Worm (Caenorhabditis elegans) whole organism, L4/young adult: ENCODE results near the gene gcy-23.
A peak's percentile ranks its signal among the peaks of the same experiment; 100 is the strongest.

ENCODE experiments used
- W03F9.2 ChIP-seq: fragments of 150-350 bp; optimal IDR thresholded peaks from 2 replicates; lab custom pipeline; 2014; ENCODE audit warnings: missing biosample characterization, missing genetic modification characterization
- dao-5 ChIP-seq: sonication (generic microtip); optimal IDR thresholded peaks from 2 replicates; lab custom pipeline; 2016; ENCODE audit warnings: missing genotype, missing genetic modification characterization, moderate library complexity, missing compliant biosample characterization
- him-1 ChIP-seq: sonication (generic microtip); optimal IDR thresholded peaks from 2 replicates; lab custom pipeline; 2016; ENCODE audit warnings: missing genotype, missing genetic modification reagents, missing genetic modification characterization, missing compliant biosample characterization

The gcy-23 gene

DNA sequence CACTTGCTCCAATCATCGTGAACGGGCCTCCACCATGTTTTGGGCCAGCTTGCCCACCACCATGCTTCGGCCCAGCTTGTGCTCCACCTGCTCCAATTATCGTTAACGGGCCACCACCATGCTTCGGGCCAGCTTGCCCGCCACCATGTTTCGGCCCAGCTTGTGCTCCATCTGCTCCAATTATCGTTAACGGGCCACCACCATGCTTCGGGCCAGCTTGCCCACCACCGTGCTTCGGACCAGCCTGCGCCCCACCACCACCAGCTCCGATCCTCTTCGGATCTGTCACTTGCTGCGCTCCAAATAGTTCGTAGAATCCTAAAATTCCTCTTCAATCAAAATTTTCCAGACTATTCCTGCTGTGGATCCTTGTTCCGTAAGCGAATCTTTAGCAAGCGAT lies 10.1 kb upstream of the gcy-23 start:
- TF ChIP-seq dao-5 (tag; lab: Kevin White, UChicago) (no peak), W03F9.2 (tag; lab: Kevin White, UChicago) (no peak), him-1 (no peak)

DNA sequence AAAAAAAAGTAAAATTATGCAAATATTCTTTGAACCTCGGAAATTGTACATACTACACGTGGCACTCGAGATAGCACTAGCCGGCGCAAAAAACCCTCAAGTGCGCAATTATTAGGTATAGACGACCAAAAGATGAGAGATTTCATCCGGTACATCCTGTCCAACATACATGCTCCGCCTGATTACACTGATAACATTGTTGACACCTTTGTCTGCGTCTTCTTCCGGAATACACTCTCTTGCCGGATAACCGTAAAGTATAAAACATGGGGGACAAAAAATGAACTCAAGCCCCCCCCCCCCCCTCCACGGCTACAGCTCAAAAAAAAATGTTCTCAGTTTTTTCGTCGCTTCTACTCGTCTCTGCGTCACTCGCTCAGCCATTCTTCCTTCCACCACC lies 9.2 kb upstream of the gcy-23 start, which contains the start of gene W08E12.6:
W08E12.6 (plus strand) TSS at position 301 of the 400 bp plus-strand sequence.
- TF ChIP-seq dao-5 (tag; lab: Kevin White, UChicago) (no peak), him-1 (no peak), W03F9.2 (tag; lab: Kevin White, UChicago) (no peak)

DNA sequence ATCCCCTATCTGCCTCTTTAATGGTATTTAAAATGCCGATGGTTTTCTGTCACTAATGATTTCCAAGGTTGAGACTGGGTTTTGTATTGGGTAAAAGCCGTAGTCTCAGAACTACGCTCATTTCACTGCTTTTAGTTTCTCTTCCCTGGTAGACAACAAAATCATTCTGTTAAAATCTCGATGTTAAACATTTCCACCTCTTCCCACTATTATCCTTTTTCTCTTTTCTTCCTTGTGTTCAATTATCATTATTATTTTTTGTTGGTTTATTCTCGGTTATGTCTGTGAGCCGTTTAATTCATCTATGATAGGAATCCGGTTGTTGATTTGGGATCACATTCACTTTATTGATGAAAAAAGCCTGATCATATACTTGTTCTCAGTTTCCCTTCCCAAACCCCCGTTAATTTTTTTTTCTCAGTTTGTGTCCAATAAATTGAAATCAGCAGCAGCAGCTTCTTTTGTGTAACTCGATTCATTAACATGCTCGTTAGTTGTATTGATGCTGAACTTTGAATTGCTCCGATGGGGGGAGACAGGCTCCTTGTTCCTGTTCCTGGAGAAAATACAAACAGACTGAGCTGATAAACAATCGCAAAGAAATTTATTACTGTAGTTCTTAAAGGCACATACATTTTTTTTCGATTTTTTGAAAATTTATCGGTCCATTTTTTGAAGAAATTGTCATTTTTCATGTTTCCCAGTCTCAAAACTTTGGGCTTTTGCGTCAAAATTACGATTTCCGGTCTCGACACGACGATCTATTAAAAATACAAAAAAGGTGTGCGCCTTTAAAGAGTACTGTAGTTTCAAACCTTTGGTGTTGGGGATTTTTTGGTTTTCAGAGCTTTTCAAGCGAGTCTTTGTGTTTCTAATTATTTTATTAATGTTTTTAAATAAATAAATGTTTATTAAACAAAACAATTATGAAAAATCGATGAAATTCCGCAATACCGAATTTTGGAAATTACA lies 7.7 kb upstream of the gcy-23 start:
- TF ChIP-seq him-1 (no peak), W03F9.2 (tag; lab: Kevin White, UChicago) (no peak), dao-5 (tag; lab: Kevin White, UChicago) (no peak)

DNA sequence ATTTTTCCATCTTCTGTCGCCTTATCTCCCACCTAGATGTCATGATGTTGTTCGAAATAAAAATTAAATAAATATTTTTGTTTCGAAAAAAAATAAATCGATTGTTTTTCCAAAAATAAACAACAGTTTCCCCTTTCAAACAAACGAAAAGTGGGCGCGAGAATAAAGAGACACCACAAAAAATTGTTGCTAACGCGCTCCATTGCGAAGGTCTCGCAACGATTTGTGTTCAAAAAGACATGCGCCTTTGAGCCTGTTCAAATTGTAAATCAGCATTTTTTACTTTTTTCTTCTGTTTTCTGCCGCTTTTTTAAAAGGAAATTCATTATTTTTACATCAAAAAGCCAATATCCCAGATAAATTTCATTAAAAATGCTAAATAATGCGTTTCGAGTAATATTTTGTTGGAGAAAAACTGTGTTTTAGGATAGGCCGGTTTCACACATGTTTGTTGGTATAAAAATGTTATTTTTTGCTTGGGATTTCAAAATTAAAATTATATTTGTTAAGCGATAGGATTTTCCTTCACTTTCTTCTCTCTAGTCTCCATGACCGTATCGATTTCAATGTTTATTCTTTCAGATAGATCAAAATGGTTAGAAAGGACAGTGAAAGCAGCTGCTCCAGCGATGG lies 5.5 kb upstream of the gcy-23 start, which contains the start of gene W08E12.7:
W08E12.7 (plus strand) TSS at position 583 of the 633 bp plus-strand sequence.
- TF ChIP-seq dao-5 (tag; lab: Kevin White, UChicago) = no peak
- TF ChIP-seq him-1 = peak; percentile 38
- TF ChIP-seq W03F9.2 (tag; lab: Kevin White, UChicago) = peak; percentile 97

- TF ChIP-seq dao-5 (tag; lab: Kevin White, UChicago) (no peak), W03F9.2 (tag; lab: Kevin White, UChicago) (no peak), him-1 (no peak)
Observed at ce11 chrIV:3293800-3294493, 4.8 kb upstream of the gcy-23 start.

- TF ChIP-seq dao-5 (tag; lab: Kevin White, UChicago) = no peak
- no peak for TF ChIP-seq him-1
- no peak for TF ChIP-seq W03F9.2 (tag; lab: Kevin White, UChicago)
Observed at ce11 chrIV:3291977-3292561, 2.9 kb upstream of the gcy-23 start, which contains the start of gene W08E12.8. W08E12.8 (plus strand) TSS chrIV:3292371.

- TF ChIP-seq W03F9.2 (tag; lab: Kevin White, UChicago) (no peak), him-1 (no peak), dao-5 (tag; lab: Kevin White, UChicago) (no peak)
Observed at ce11 chrIV:3278822-3279221, 10.3 kb downstream of the gcy-23 start.

- TF ChIP-seq dao-5 (tag; lab: Kevin White, UChicago) (no peak), him-1 (no peak), W03F9.2 (tag; lab: Kevin White, UChicago) (no peak)
Observed at ce11 chrIV:3273295-3273694, 15.8 kb downstream of the gcy-23 start, which contains the start of gene T26C12.3. T26C12.3 (minus strand) TSS chrIV:3273395.

DNA sequence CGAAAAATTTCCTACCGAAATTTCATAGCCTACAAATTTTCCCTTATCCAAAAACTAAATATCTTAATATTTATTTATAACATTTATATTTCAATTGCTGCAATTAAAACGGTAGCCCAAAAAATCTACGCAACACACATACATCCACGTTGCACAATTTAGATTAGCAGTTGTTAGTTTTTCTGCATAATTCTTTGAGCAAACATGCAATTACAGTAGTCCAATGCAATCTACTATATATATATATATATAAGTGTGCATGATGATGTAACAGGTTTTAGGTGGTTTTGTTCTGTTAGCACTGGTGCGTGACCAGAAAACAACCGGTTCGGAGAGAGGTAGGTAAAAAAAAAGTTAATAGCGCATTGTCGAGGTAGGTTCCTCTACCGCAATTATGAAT lies 17.8 kb downstream of the gcy-23 start:
- no peak for TF ChIP-seq W03F9.2 (tag; lab: Kevin White, UChicago)
- no peak for TF ChIP-seq dao-5 (tag; lab: Kevin White, UChicago)
- TF ChIP-seq him-1 = no peak

DNA sequence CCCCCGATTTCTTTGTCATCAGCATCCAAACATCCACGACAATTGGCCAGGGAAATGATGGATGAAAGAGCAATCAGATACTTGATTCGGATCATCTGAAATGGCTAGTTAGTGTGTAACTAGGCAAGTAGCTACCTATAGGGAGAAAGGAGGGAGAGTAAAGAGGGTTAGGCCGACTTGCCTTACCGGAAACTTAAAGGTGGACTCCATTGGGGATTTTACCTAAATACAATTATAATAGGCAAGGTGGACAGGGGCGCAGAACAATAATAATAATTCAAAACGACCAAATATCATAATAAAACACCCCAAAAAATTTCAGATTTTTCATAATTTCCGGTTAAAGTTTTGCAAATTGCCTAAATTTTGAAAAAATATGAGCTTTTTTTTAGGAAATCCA lies 21.6 kb downstream of the gcy-23 start, which contains the start of gene clec-173:
clec-173 (minus strand) TSS at position 101 of the 400 bp plus-strand sequence.
- no peak for TF ChIP-seq W03F9.2 (tag; lab: Kevin White, UChicago)
- TF ChIP-seq dao-5 (tag; lab: Kevin White, UChicago) = no peak
- TF ChIP-seq him-1 = no peak

DNA sequence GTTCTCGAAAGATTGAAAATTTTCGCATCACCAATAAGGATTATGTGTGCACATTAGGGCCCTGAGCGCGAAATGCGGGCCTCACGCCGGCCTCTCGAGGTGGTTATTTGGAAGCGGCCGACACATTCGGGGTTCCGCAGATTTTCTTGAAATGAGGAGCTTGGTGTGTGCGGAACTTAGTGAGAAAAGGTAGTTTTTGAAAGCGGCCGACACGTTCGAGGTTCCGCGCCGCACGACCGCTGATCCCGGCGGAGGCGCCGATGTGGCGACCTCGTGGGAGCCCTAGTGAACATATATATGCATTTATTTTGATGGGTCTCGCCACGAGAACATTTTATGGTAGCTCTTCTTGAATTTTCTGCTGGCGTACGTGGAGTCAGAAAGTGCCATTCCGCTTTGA lies 22.3 kb downstream of the gcy-23 start:
- no peak for TF ChIP-seq him-1
- TF ChIP-seq W03F9.2 (tag; lab: Kevin White, UChicago) = no peak
- no peak for TF ChIP-seq dao-5 (tag; lab: Kevin White, UChicago)

ce11 chrIV:3265657-3266056 lies 23.5 kb downstream of the gcy-23 start, which contains the start of gene T26C12.2:
T26C12.2 (minus strand) TSS chrIV:3265757.
- TF ChIP-seq him-1 = no peak
- no peak for TF ChIP-seq dao-5 (tag; lab: Kevin White, UChicago)
- TF ChIP-seq W03F9.2 (tag; lab: Kevin White, UChicago) = no peak

DNA sequence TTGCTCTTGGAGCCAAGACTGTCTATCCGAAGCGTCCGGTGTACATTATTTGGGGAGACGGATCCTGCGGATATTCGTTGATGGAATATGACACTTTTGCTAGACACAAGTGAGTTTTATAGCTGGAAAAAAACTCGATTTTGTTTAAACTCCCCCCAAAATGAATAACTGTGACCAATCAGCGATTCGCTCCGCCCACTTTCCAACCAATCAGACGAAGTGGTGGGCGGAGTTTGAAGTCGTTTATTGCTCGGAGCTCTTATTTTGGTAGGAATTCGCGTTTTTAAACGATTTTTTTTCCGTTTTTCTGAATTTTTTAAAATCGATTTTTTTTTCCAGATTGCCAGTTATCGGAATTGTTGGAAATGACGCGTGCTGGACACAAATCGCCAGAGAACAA lies 27.4 kb downstream of the gcy-23 start:
- no peak for TF ChIP-seq W03F9.2 (tag; lab: Kevin White, UChicago)
- no peak for TF ChIP-seq dao-5 (tag; lab: Kevin White, UChicago)
- no peak for TF ChIP-seq him-1
